Fruit fly (Drosophila melanogaster) whole organism, embryonic: ENCODE data around the gene SpdS.

ENCODE experiments used
- B-H2 ChIP-seq: fragments of 200-800 bp; sonication (Bioruptor generic); optimal IDR thresholded peaks from 2 replicates; lab custom pipeline; 2018; ENCODE audit warnings: missing biosample characterization, mild to moderate bottlenecking, missing genetic modification characterization
- CG11504 ChIP-seq: fragments of 200-800 bp; sonication (Bioruptor generic); optimal IDR thresholded peaks from 3 replicates; lab custom pipeline; 2019; ENCODE audit warnings: missing biosample characterization, mild to moderate bottlenecking, missing genetic modification characterization, moderate library complexity
- CG1233 ChIP-seq: fragments of 200-800 bp; sonication (Bioruptor generic); optimal IDR thresholded peaks from 4 replicates; lab custom pipeline; 2018; ENCODE audit warnings: missing biosample characterization, mild to moderate bottlenecking, missing genetic modification characterization
- CG13894 ChIP-seq: fragments of 200-800 bp; sonication (Bioruptor generic); optimal IDR thresholded peaks from 3 replicates; lab custom pipeline; 2018; ENCODE audit warnings: missing biosample characterization, mild to moderate bottlenecking, missing genetic modification characterization, moderate library complexity
- CG15601 ChIP-seq: fragments of 200-800 bp; sonication (Bioruptor generic); optimal IDR thresholded peaks from 3 replicates; lab custom pipeline; 2019; ENCODE audit warnings: missing biosample characterization, mild to moderate bottlenecking, missing genetic modification characterization, moderate library complexity
- CG1792 ChIP-seq: fragments of 200-800 bp; sonication (Bioruptor generic); optimal IDR thresholded peaks from 2 replicates; lab custom pipeline; 2016; ENCODE audit warnings: missing biosample characterization, missing genetic modification characterization
- CG18476 ChIP-seq: fragments of 200-800 bp; sonication (Bioruptor generic); optimal IDR thresholded peaks from 2 replicates; lab custom pipeline; 2016; ENCODE audit warnings: missing biosample characterization, mild to moderate bottlenecking, missing genetic modification characterization
- CG2202 ChIP-seq: fragments of 200-800 bp; sonication (Bioruptor generic); optimal IDR thresholded peaks from 2 replicates; lab custom pipeline; 2018; ENCODE audit warnings: missing biosample characterization, mild to moderate bottlenecking, missing genetic modification characterization
- CG30403 ChIP-seq: fragments of 200-800 bp; sonication (Bioruptor generic); optimal IDR thresholded peaks from 3 replicates; lab custom pipeline; 2016; ENCODE audit warnings: missing biosample characterization, missing genetic modification characterization
- CG30431 ChIP-seq: fragments of 200-800 bp; sonication (Bioruptor generic); optimal IDR thresholded peaks from 2 replicates; lab custom pipeline; 2017; ENCODE audit warnings: missing biosample characterization, missing genetic modification characterization
- CG32767 ChIP-seq: fragments of 200-800 bp; sonication (Bioruptor generic); IDR thresholded peaks from 2 replicates; pipeline ENCODE4 v1.3.6; 2022; ENCODE audit warnings: missing biosample characterization, missing genetic modification characterization
- CG32772 ChIP-seq: fragments of 200-800 bp; sonication (Bioruptor generic); IDR thresholded peaks from 2 replicates; pipeline ENCODE4 v1.3.6; 2022; ENCODE audit warnings: missing biosample characterization, missing genetic modification characterization
- CG33557 ChIP-seq: fragments of 200-800 bp; sonication (Bioruptor generic); optimal IDR thresholded peaks from 2 replicates; lab custom pipeline; 2019; ENCODE audit warnings: missing biosample characterization, mild to moderate bottlenecking, missing genetic modification characterization, moderate library complexity
- CG42726 ChIP-seq: fragments of 200-800 bp; sonication (Bioruptor generic); IDR thresholded peaks from 2 replicates; pipeline ENCODE4 v1.3.6; 2022; ENCODE audit warnings: missing biosample characterization, missing genetic modification characterization; ENCODE audit not compliant: partially characterized antibody
- CG6791 ChIP-seq: fragments of 200-800 bp; sonication (Bioruptor generic); IDR thresholded peaks from 3 replicates; pipeline ENCODE4 v1.3.6; 2022; ENCODE audit warnings: missing biosample characterization, missing genetic modification characterization; ENCODE audit not compliant: partially characterized antibody
- CG7839 ChIP-seq: fragments of 200-800 bp; sonication (Bioruptor generic); optimal IDR thresholded peaks from 3 replicates; lab custom pipeline; 2018; ENCODE audit warnings: missing biosample characterization, mild to moderate bottlenecking, missing genetic modification characterization, moderate library complexity
- CG8924 ChIP-seq: fragments of 200-800 bp; optimal IDR thresholded peaks from 3 replicates; lab custom pipeline; 2019; ENCODE audit warnings: missing biosample characterization, mild to moderate bottlenecking, missing genetic modification characterization, moderate library complexity
- Deaf1 ChIP-seq: fragments of 200-800 bp; optimal IDR thresholded peaks from 3 replicates; lab custom pipeline; 2019; ENCODE audit warnings: missing biosample characterization, mild to moderate bottlenecking, missing genetic modification characterization, moderate library complexity
- Doc3 ChIP-seq: fragments of 200-800 bp; sonication (Bioruptor generic); IDR thresholded peaks from 3 replicates; pipeline ENCODE4 v1.3.6; 2022; ENCODE audit warnings: missing biosample characterization, missing genetic modification characterization; ENCODE audit not compliant: partially characterized antibody
- Fer1 ChIP-seq: fragments of 200-800 bp; sonication (Bioruptor generic); optimal IDR thresholded peaks from 2 replicates; lab custom pipeline; 2017; ENCODE audit warnings: missing biosample characterization, mild to moderate bottlenecking, missing genetic modification characterization
- Fer3 ChIP-seq: fragments of 200-800 bp; sonication (Bioruptor generic); optimal IDR thresholded peaks from 2 replicates; lab custom pipeline; 2018; ENCODE audit warnings: missing biosample characterization, mild to moderate bottlenecking, missing genetic modification characterization, moderate library complexity
- H2.0 ChIP-seq: fragments of 200-800 bp; sonication (Bioruptor generic); IDR thresholded peaks from 2 replicates; pipeline ENCODE4 v1.3.6; 2022; ENCODE audit warnings: missing biosample characterization, missing genetic modification characterization
- Hey ChIP-seq: fragments of 200-800 bp; sonication (Bioruptor generic); optimal IDR thresholded peaks from 3 replicates; lab custom pipeline; 2018; ENCODE audit warnings: missing biosample characterization, mild to moderate bottlenecking, missing genetic modification characterization
- Hr39 ChIP-seq: fragments of >200 bp; optimal IDR thresholded peaks from 2 replicates; lab custom pipeline; 2017
- NC2β ChIP-seq: fragments of 200-800 bp; sonication (Bioruptor generic); optimal IDR thresholded peaks from 2 replicates; lab custom pipeline; 2016; ENCODE audit warnings: missing biosample characterization, missing genetic modification characterization
- Opbp ChIP-seq: fragments of 200-800 bp; sonication (Bioruptor generic); IDR thresholded peaks from 3 replicates; pipeline ENCODE4 v1.3.6; 2022; ENCODE audit warnings: missing biosample characterization, missing genetic modification characterization; ENCODE audit not compliant: partially characterized antibody
- Pdp1 ChIP-seq, 2 experiments: fragments of 200-800 bp; sonication (Bioruptor generic); optimal IDR thresholded peaks; 3 replicates each; lab custom pipeline; 2016; ENCODE audit warnings: missing biosample characterization in 2 of 2, missing genetic modification characterization in 2 of 2, mild to moderate bottlenecking in 1 of 2, moderate library complexity in 1 of 2
- Rfx ChIP-seq: fragments of 200-800 bp; sonication (Bioruptor generic); IDR thresholded peaks from 2 replicates; pipeline ENCODE4 v1.3.6; 2022; ENCODE audit warnings: missing biosample characterization, missing genetic modification characterization
- Vsx1 ChIP-seq: fragments of 200-800 bp; sonication (Bioruptor generic); optimal IDR thresholded peaks from 2 replicates; lab custom pipeline; 2017; ENCODE audit warnings: missing biosample characterization, mild to moderate bottlenecking, missing genetic modification characterization, missing genetic modification reagents
- abd-A ChIP-seq: fragments of 200-800 bp; sonication (Bioruptor generic); optimal IDR thresholded peaks from 3 replicates; lab custom pipeline; 2019; ENCODE audit warnings: missing biosample characterization, mild to moderate bottlenecking, missing genetic modification characterization, moderate library complexity
- amos ChIP-seq: fragments of 200-800 bp; sonication (Bioruptor generic); IDR thresholded peaks from 2 replicates; pipeline ENCODE4 v1.3.6; 2022; ENCODE audit warnings: missing biosample characterization, missing genetic modification characterization; ENCODE audit not compliant: partially characterized antibody
- bbx ChIP-seq: fragments of 200-800 bp; sonication (Bioruptor generic); IDR thresholded peaks from 2 replicates; pipeline ENCODE4 v1.3.6; 2022; ENCODE audit warnings: missing biosample characterization, missing genetic modification characterization; ENCODE audit not compliant: partially characterized antibody
- crol ChIP-seq: fragments of 200-800 bp; sonication (Bioruptor generic); IDR thresholded peaks from 2 replicates; pipeline ENCODE4 v1.3.6; 2022; ENCODE audit warnings: missing biosample characterization, missing genetic modification characterization
- da ChIP-seq: fragments of 200-800 bp; sonication (Bioruptor generic); optimal IDR thresholded peaks from 2 replicates; lab custom pipeline; 2016; ENCODE audit warnings: missing biosample characterization, missing genetic modification characterization
- esg ChIP-seq: fragments of 200-800 bp; sonication (Bioruptor generic); conservative IDR thresholded peaks from 2 replicates; pipeline ENCODE4 v1.3.6; 2022; ENCODE audit warnings: missing biosample characterization, missing genetic modification characterization
- exex ChIP-seq: fragments of 200-800 bp; sonication (Bioruptor generic); optimal IDR thresholded peaks from 4 replicates; lab custom pipeline; 2018; ENCODE audit warnings: missing biosample characterization, mild to moderate bottlenecking, missing genetic modification characterization, moderate library complexity
- gsb ChIP-seq: fragments of 200-800 bp; sonication (Bioruptor generic); IDR thresholded peaks from 2 replicates; pipeline ENCODE4 v1.3.6; 2022; ENCODE audit warnings: missing biosample characterization, missing genetic modification characterization
- ham ChIP-seq: fragments of 200-800 bp; sonication (Bioruptor generic); IDR thresholded peaks from 2 replicates; pipeline ENCODE4 v1.3.6; 2022; ENCODE audit warnings: missing biosample characterization, missing genetic modification characterization
- jumu ChIP-seq: fragments of 200-800 bp; sonication (Bioruptor generic); optimal IDR thresholded peaks from 3 replicates; lab custom pipeline; 2016; ENCODE audit warnings: missing biosample characterization, missing genetic modification characterization
- mld ChIP-seq: fragments of 200-800 bp; sonication (Bioruptor generic); IDR thresholded peaks from 3 replicates; pipeline ENCODE4 v1.3.6; 2022; ENCODE audit warnings: missing biosample characterization, missing genetic modification characterization; ENCODE audit not compliant: partially characterized antibody
- oc ChIP-seq: fragments of 200-800 bp; sonication (Bioruptor generic); optimal IDR thresholded peaks from 2 replicates; lab custom pipeline; 2018; ENCODE audit warnings: missing biosample characterization, mild to moderate bottlenecking, missing genetic modification characterization, moderate library complexity
- onecut ChIP-seq: fragments of 200-800 bp; sonication (Bioruptor generic); IDR thresholded peaks from 2 replicates; pipeline ENCODE4 v1.3.6; 2022; ENCODE audit warnings: missing biosample characterization, missing genetic modification characterization
- scrt ChIP-seq: fragments of 200-800 bp; sonication (Bioruptor generic); optimal IDR thresholded peaks from 2 replicates; lab custom pipeline; 2018; ENCODE audit warnings: missing biosample characterization, mild to moderate bottlenecking, missing genetic modification characterization, moderate library complexity
- sens ChIP-seq: fragments of 200-800 bp; sonication (Bioruptor generic); peaks from one replicate; lab custom pipeline; 2016; ENCODE audit warnings: missing biosample characterization, missing genetic modification characterization
- stwl ChIP-seq: fragments of 200-800 bp; sonication (Bioruptor generic); optimal IDR thresholded peaks from 3 replicates; lab custom pipeline; 2018; ENCODE audit warnings: missing biosample characterization, mild to moderate bottlenecking, missing genetic modification characterization, moderate library complexity
- tgo ChIP-seq: fragments of 200-800 bp; sonication (Bioruptor generic); IDR thresholded peaks from 3 replicates; pipeline ENCODE4 v1.3.6; 2022; ENCODE audit warnings: missing biosample characterization, missing genetic modification characterization
- ttk ChIP-seq: fragments of 200-800 bp; sonication (Bioruptor generic); IDR thresholded peaks from 2 replicates; pipeline ENCODE4 v2.1.2; 2022; ENCODE audit warnings: missing biosample characterization, missing genetic modification characterization
- tx ChIP-seq: fragments of 200-800 bp; sonication (Bioruptor generic); optimal IDR thresholded peaks from 2 replicates; lab custom pipeline; 2016; ENCODE audit warnings: missing biosample characterization, missing genetic modification characterization

SpdS gene

dm6 chr3R:9637361-9637760 lies 5.9 kb downstream of the SpdS start, which contains the start of gene Scm (continued):
- TF ChIP-seq exex (tag; lab: Kevin White, UChicago) (peak; percentile 22), CG6791 (peak; percentile 97), scrt (GFP tag; lab: Kevin White, UChicago) (peak; percentile 23), CG2202 (tag; lab: Kevin White, UChicago) (peak; percentile 2), amos (peak; percentile 92), Opbp (GFP tag; lab: Robert Waterston, UW) (peak; percentile 93), tgo (GFP tag; lab: Robert Waterston, UW) (no peak), Pdp1 (GFP tag; optimal IDR thresholded peaks at IDR 0.05; lab: Kevin White, UChicago) (peak in 1 of 2 experiments; percentile 89), bbx (GFP tag; lab: Robert Waterston, UW) (peak; percentile 95), CG33557 (peak; percentile 4), Fer1 (GFP tag; lab: Kevin White, UChicago) (peak; percentile 39), CG8924 (peak; percentile 39), Deaf1 (tag; lab: Kevin White, UChicago) (peak; percentile 25), Hr39 (lab: Kevin White, UChicago) (no peak)

dm6 chr3R:9637882-9638281 lies 6.4 kb downstream of the SpdS start, which contains the start of gene Dh44:
Gene Dh44, plus strand, starts transcription at chr3R:9638182.
- no peak for TF ChIP-seq H2.0 (GFP tag; lab: Robert Waterston, UW)
- TF ChIP-seq mld (GFP tag; lab: Robert Waterston, UW): no peak
- no peak for TF ChIP-seq stwl (tag; lab: Kevin White, UChicago)
- peak; percentile 7; the same call in 1 of the 2 replicates for TF ChIP-seq CG42726 (GFP tag; lab: Robert Waterston, UW)
- TF ChIP-seq NC2β (GFP tag; lab: Kevin White, UChicago): no peak

DNA sequence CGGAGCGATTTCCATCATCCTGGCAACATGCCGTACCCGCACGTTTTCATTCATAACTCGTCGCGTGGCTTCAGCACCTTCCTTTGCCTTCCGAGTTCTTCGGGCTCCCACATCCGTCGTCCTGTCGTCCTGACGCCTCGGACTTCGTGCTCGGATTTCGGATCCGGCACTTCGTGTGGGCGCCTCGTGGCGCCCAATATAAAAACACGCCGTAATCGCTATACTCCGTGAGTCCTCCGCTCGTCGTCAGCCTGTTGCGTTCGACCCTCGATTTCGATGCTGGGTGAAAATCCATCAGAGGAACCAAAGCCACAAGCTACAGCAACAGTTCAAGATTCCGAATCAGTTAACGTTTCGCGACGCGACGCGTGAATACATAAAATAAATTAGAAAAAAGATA lies 8.9 kb downstream of the SpdS start:
- no peak for TF ChIP-seq Fer3 (tag; lab: Kevin White, UChicago)
- TF ChIP-seq B-H2 (GFP tag; lab: Kevin White, UChicago): no peak
- TF ChIP-seq CG1792 (GFP tag; lab: Kevin White, UChicago): no peak
- no peak for TF ChIP-seq oc (tag; lab: Kevin White, UChicago)
- TF ChIP-seq CG18476 (GFP tag; lab: Kevin White, UChicago): no peak
- TF ChIP-seq CG13894 (tag; lab: Kevin White, UChicago): peak; percentile 79
- TF ChIP-seq stwl (tag; lab: Kevin White, UChicago): no peak
- no peak for TF ChIP-seq tx (GFP tag; lab: Kevin White, UChicago)
- no peak for TF ChIP-seq esg
- TF ChIP-seq abd-A (tag; lab: Kevin White, UChicago): no peak
- no peak for TF ChIP-seq jumu
- no peak for TF ChIP-seq Vsx1 (GFP tag; lab: Kevin White, UChicago)
- peak; percentile 16 for TF ChIP-seq sens
- no peak for TF ChIP-seq ttk (GFP tag; lab: Robert Waterston, UW)
- no peak for TF ChIP-seq CG30431 (GFP tag; lab: Kevin White, UChicago)
- TF ChIP-seq onecut: no peak
- TF ChIP-seq Rfx (GFP tag; lab: Robert Waterston, UW): 0 out of 2 replicates have a peak, but pooled peaks have one; percentile 4
- no peak for TF ChIP-seq crol (GFP tag; lab: Robert Waterston, UW)
- TF ChIP-seq CG32772: no peak
- TF ChIP-seq CG7839 (tag; lab: Kevin White, UChicago): no peak
- no peak for TF ChIP-seq CG30403 (GFP tag; lab: Kevin White, UChicago)
- no peak for TF ChIP-seq CG33557
- no peak for TF ChIP-seq ham
- TF ChIP-seq Deaf1 (tag; lab: Kevin White, UChicago): peak; percentile 93
- TF ChIP-seq CG32767 (GFP tag; lab: Robert Waterston, UW): no peak
- peak; percentile 30 for TF ChIP-seq CG11504 (tag; lab: Kevin White, UChicago)
- TF ChIP-seq Hey: no peak
- TF ChIP-seq gsb: no peak
- TF ChIP-seq Doc3: no peak
- TF ChIP-seq CG1233 (GFP tag; lab: Kevin White, UChicago): no peak
- no peak for TF ChIP-seq CG15601 (tag; lab: Kevin White, UChicago)
- TF ChIP-seq da: no peak
